Fruit fly (Drosophila melanogaster) whole organism, embryonic: ENCODE results near the gene RpL8.

Experiments
- Atf6 ChIP-seq: fragments of 200-800 bp; sonication (Bioruptor generic); IDR thresholded peaks from 2 replicates; pipeline ENCODE4 v1.3.6; 2022; ENCODE audit warnings: missing biosample characterization, missing genetic modification characterization
- CG10147 ChIP-seq: fragments of 200-800 bp; sonication (Bioruptor generic); optimal IDR thresholded peaks from 2 replicates; lab custom pipeline; 2019; ENCODE audit warnings: missing biosample characterization, mild to moderate bottlenecking, missing genetic modification characterization, moderate library complexity
- CG10979 ChIP-seq: fragments of 200-800 bp; sonication (Bioruptor generic); optimal IDR thresholded peaks from 2 replicates; lab custom pipeline; 2018; ENCODE audit warnings: missing biosample characterization, mild to moderate bottlenecking, missing genetic modification characterization, moderate library complexity
- CG11695 ChIP-seq: fragments of 200-800 bp; sonication (Bioruptor generic); IDR thresholded peaks from 3 replicates; pipeline ENCODE4 v1.3.6; 2022; ENCODE audit warnings: missing biosample characterization, missing genetic modification characterization
- CG12104 ChIP-seq: fragments of 200-800 bp; sonication (Bioruptor generic); optimal IDR thresholded peaks from 3 replicates; lab custom pipeline; 2016; ENCODE audit warnings: missing biosample characterization, missing genetic modification characterization
- CG14014 ChIP-seq: fragments of 200-800 bp; sonication (Bioruptor generic); IDR thresholded peaks from 2 replicates; pipeline ENCODE4 v1.3.6; 2022; ENCODE audit warnings: missing biosample characterization, missing genetic modification characterization
- CG14710 ChIP-seq: fragments of 200-800 bp; sonication (Bioruptor generic); optimal IDR thresholded peaks from 3 replicates; lab custom pipeline; 2019; ENCODE audit warnings: missing biosample characterization, mild to moderate bottlenecking, missing genetic modification characterization, moderate library complexity
- CG17361 ChIP-seq: fragments of 200-800 bp; sonication (Bioruptor generic); IDR thresholded peaks from 3 replicates; pipeline ENCODE4 v1.3.6; 2022; ENCODE audit warnings: missing biosample characterization, missing genetic modification characterization
- CG17912 ChIP-seq: fragments of 200-800 bp; sonication (Bioruptor generic); optimal IDR thresholded peaks from 2 replicates; lab custom pipeline; 2018; ENCODE audit warnings: missing biosample characterization, mild to moderate bottlenecking, missing genetic modification characterization
- CG32532 ChIP-seq: fragments of 200-800 bp; sonication (Bioruptor generic); IDR thresholded peaks from 2 replicates; pipeline ENCODE4 v1.3.6; 2022; ENCODE audit warnings: missing biosample characterization, missing genetic modification characterization
- CG32772 ChIP-seq: fragments of 200-800 bp; sonication (Bioruptor generic); IDR thresholded peaks from 2 replicates; pipeline ENCODE4 v1.3.6; 2022; ENCODE audit warnings: missing biosample characterization, missing genetic modification characterization
- CG3407 ChIP-seq: fragments of 200-800 bp; sonication (Bioruptor generic); optimal IDR thresholded peaks from 2 replicates; lab custom pipeline; 2018; ENCODE audit warnings: missing biosample characterization, mild to moderate bottlenecking, missing genetic modification characterization
- CG6654 ChIP-seq: fragments of 200-800 bp; sonication (Bioruptor generic); optimal IDR thresholded peaks from 2 replicates; lab custom pipeline; 2017; ENCODE audit warnings: missing biosample characterization, mild to moderate bottlenecking, missing genetic modification characterization
- CG6689 ChIP-seq: fragments of 200-800 bp; sonication (Bioruptor generic); IDR thresholded peaks from 2 replicates; pipeline ENCODE4 v1.3.6; 2022; ENCODE audit warnings: missing biosample characterization, missing genetic modification characterization
- CG7987 ChIP-seq: fragments of 200-800 bp; sonication (Bioruptor generic); optimal IDR thresholded peaks from 2 replicates; lab custom pipeline; 2018; ENCODE audit warnings: missing biosample characterization, mild to moderate bottlenecking, missing genetic modification characterization, moderate library complexity
- CG8478 ChIP-seq: fragments of >200 bp; optimal IDR thresholded peaks from 2 replicates; lab custom pipeline; 2018
- CG9215 ChIP-seq: fragments of 200-800 bp; sonication (Bioruptor generic); IDR thresholded peaks from 2 replicates; pipeline ENCODE4 v1.3.6; 2022; ENCODE audit warnings: missing biosample characterization, missing genetic modification characterization
- CG9797 ChIP-seq: fragments of 200-800 bp; sonication (Bioruptor generic); optimal IDR thresholded peaks from 3 replicates; lab custom pipeline; 2018; ENCODE audit warnings: missing biosample characterization, mild to moderate bottlenecking, missing genetic modification characterization
- CG9817 ChIP-seq: fragments of 200-800 bp; sonication (Bioruptor generic); optimal IDR thresholded peaks from 2 replicates; lab custom pipeline; 2018; ENCODE audit warnings: missing biosample characterization, mild to moderate bottlenecking, missing genetic modification characterization, moderate library complexity
- Dbx ChIP-seq: fragments of 200-800 bp; sonication (Bioruptor generic); IDR thresholded peaks from 3 replicates; pipeline ENCODE4 v1.3.6; 2022; ENCODE audit warnings: missing biosample characterization, missing genetic modification characterization
- Deaf1 ChIP-seq: fragments of 200-800 bp; optimal IDR thresholded peaks from 3 replicates; lab custom pipeline; 2019; ENCODE audit warnings: missing biosample characterization, mild to moderate bottlenecking, missing genetic modification characterization, moderate library complexity
- Fer2 ChIP-seq: fragments of 200-800 bp; sonication (Bioruptor generic); optimal IDR thresholded peaks from 2 replicates; lab custom pipeline; 2018; ENCODE audit warnings: missing biosample characterization, mild to moderate bottlenecking, missing genetic modification characterization, moderate library complexity
- Pdp1 ChIP-seq, 2 experiments: fragments of 200-800 bp; sonication (Bioruptor generic); optimal IDR thresholded peaks; 3 replicates each; lab custom pipeline; 2016; ENCODE audit warnings: missing biosample characterization in 2 of 2, missing genetic modification characterization in 2 of 2, mild to moderate bottlenecking in 1 of 2, moderate library complexity in 1 of 2
- Sox100B ChIP-seq: fragments of 200-800 bp; sonication (Bioruptor generic); optimal IDR thresholded peaks from 3 replicates; lab custom pipeline; 2018; ENCODE audit warnings: missing biosample characterization, mild to moderate bottlenecking, missing genetic modification characterization
- Spps ChIP-seq: fragments of 200-800 bp; sonication (Bioruptor generic); optimal IDR thresholded peaks from 2 replicates; lab custom pipeline; 2018; ENCODE audit warnings: missing biosample characterization, mild to moderate bottlenecking, missing genetic modification characterization
- Stat92E ChIP-seq, 3 experiments: fragments of >200 bp in 2 of 3; fragments of 200-800 bp in 1 of 3; sonication (Bioruptor generic) in 1 of 3; optimal IDR thresholded peaks; 2 replicates each; lab custom pipeline; 2017 to 2019; ENCODE audit warnings: missing biosample characterization in 3 of 3, missing genetic modification characterization in 3 of 3, mild to moderate bottlenecking in 1 of 3, moderate library complexity in 1 of 3
- chm ChIP-seq: fragments of 200-800 bp; sonication (Bioruptor generic); IDR thresholded peaks from 2 replicates; pipeline ENCODE4 v1.3.6; 2022; ENCODE audit warnings: missing biosample characterization, missing genetic modification characterization
- croc ChIP-seq: fragments of 200-800 bp; sonication (Bioruptor generic); conservative IDR thresholded peaks from 3 replicates; pipeline ENCODE4 v1.3.6; 2022; ENCODE audit warnings: missing biosample characterization, missing genetic modification characterization
- dm ChIP-seq: fragments of 200-800 bp; sonication (Bioruptor generic); optimal IDR thresholded peaks from 3 replicates; lab custom pipeline; 2016; ENCODE audit warnings: missing biosample characterization, missing genetic modification characterization
- ems ChIP-seq: fragments of 200-800 bp; sonication (Bioruptor generic); optimal IDR thresholded peaks from 3 replicates; lab custom pipeline; 2016; ENCODE audit warnings: missing biosample characterization, missing genetic modification characterization
- exex ChIP-seq: fragments of 200-800 bp; sonication (Bioruptor generic); optimal IDR thresholded peaks from 4 replicates; lab custom pipeline; 2018; ENCODE audit warnings: missing biosample characterization, mild to moderate bottlenecking, missing genetic modification characterization, moderate library complexity
- gsb-n ChIP-seq: fragments of 200-800 bp; sonication (Bioruptor generic); optimal IDR thresholded peaks from 3 replicates; lab custom pipeline; 2018; ENCODE audit warnings: missing biosample characterization, mild to moderate bottlenecking, missing genetic modification characterization
- gt ChIP-seq: fragments of 200-800 bp; sonication (Bioruptor generic); IDR thresholded peaks from 2 replicates; pipeline ENCODE4 v1.3.6; 2022; ENCODE audit warnings: missing biosample characterization, missing genetic modification characterization
- ham ChIP-seq: fragments of 200-800 bp; sonication (Bioruptor generic); IDR thresholded peaks from 2 replicates; pipeline ENCODE4 v1.3.6; 2022; ENCODE audit warnings: missing biosample characterization, missing genetic modification characterization
- ind ChIP-seq: fragments of 200-800 bp; sonication (Bioruptor generic); optimal IDR thresholded peaks from 3 replicates; lab custom pipeline; 2016; ENCODE audit warnings: missing biosample characterization, missing genetic modification characterization
- inv ChIP-seq: fragments of 200-800 bp; sonication (Bioruptor generic); IDR thresholded peaks from 2 replicates; pipeline ENCODE4 v1.3.6; 2022; ENCODE audit warnings: missing biosample characterization, missing genetic modification characterization; ENCODE audit not compliant: partially characterized antibody
- kni ChIP-seq: fragments of 200-800 bp; sonication (Bioruptor generic); optimal IDR thresholded peaks from 3 replicates; lab custom pipeline; 2017; ENCODE audit warnings: mild to moderate bottlenecking, missing biosample characterization, missing genetic modification reagents, missing genetic modification characterization
- lola ChIP-seq, 3 experiments: fragments of >200 bp in 2 of 3; fragments of 200-800 bp in 1 of 3; sonication (Bioruptor generic) in 1 of 3; optimal IDR thresholded peaks; 2 replicates each; lab custom pipeline; 2017 to 2019; ENCODE audit warnings: missing biosample characterization in 3 of 3, missing genetic modification characterization in 3 of 3, mild to moderate bottlenecking in 1 of 3, moderate library complexity in 1 of 3
- pzg ChIP-seq: fragments of 200-800 bp; sonication (Bioruptor generic); optimal IDR thresholded peaks from 3 replicates; lab custom pipeline; 2018; ENCODE audit warnings: missing biosample characterization, mild to moderate bottlenecking, missing genetic modification characterization, moderate library complexity
- sc ChIP-seq, 3 experiments: fragments of >200 bp in 2 of 3; fragments of 200-800 bp in 1 of 3; sonication (Bioruptor generic) in 1 of 3; optimal IDR thresholded peaks; 2 replicates in 2 of 3; 3 replicates in 1 of 3; lab custom pipeline; 2017; ENCODE audit warnings: mild to moderate bottlenecking in 1 of 3, missing biosample characterization in 1 of 3, missing genetic modification characterization in 1 of 3, missing genetic modification reagents in 1 of 3
- sens-2 ChIP-seq: fragments of 200-800 bp; sonication (Bioruptor generic); IDR thresholded peaks from 2 replicates; pipeline ENCODE4 v1.3.6; 2022; ENCODE audit warnings: missing biosample characterization, missing genetic modification characterization
- seq ChIP-seq: fragments of 200-800 bp; sonication (Bioruptor generic); IDR thresholded peaks from 2 replicates; pipeline ENCODE4 v1.3.6; 2022; ENCODE audit warnings: missing biosample characterization, missing genetic modification characterization
- sug ChIP-seq: fragments of 200-800 bp; optimal IDR thresholded peaks from 2 replicates; lab custom pipeline; 2019; ENCODE audit warnings: missing biosample characterization, mild to moderate bottlenecking, missing genetic modification characterization, moderate library complexity
- tll ChIP-seq, 2 experiments: fragments of 200-800 bp in 1 of 2; fragments of >200 bp in 1 of 2; sonication (Bioruptor generic) in 1 of 2; optimal IDR thresholded peaks; 2 replicates each; lab custom pipeline; 2017 to 2019; ENCODE audit warnings: missing biosample characterization in 2 of 2, missing genetic modification characterization in 2 of 2, mild to moderate bottlenecking in 1 of 2, moderate library complexity in 1 of 2
- trem ChIP-seq: fragments of 200-800 bp; optimal IDR thresholded peaks from 3 replicates; lab custom pipeline; 2019; ENCODE audit warnings: missing biosample characterization, mild to moderate bottlenecking, missing genetic modification characterization, moderate library complexity
- tup ChIP-seq: fragments of 200-800 bp; sonication (Bioruptor generic); optimal IDR thresholded peaks from 2 replicates; lab custom pipeline; 2016; ENCODE audit warnings: missing biosample characterization, mild to moderate bottlenecking, missing genetic modification characterization, moderate library complexity
- twi ChIP-seq: fragments of 200-800 bp; optimal IDR thresholded peaks from 2 replicates; lab custom pipeline; 2019; ENCODE audit warnings: missing biosample characterization, mild to moderate bottlenecking, missing genetic modification characterization, moderate library complexity
- tx ChIP-seq: fragments of 200-800 bp; sonication (Bioruptor generic); optimal IDR thresholded peaks from 2 replicates; lab custom pipeline; 2016; ENCODE audit warnings: missing biosample characterization, missing genetic modification characterization
- unc-4 ChIP-seq: fragments of 200-800 bp; sonication (Bioruptor generic); IDR thresholded peaks from 2 replicates; pipeline ENCODE4 v1.3.6; 2022; ENCODE audit warnings: missing biosample characterization, missing genetic modification characterization; ENCODE audit not compliant: partially characterized antibody
- zfh1 ChIP-seq: fragments of 200-800 bp; sonication (Bioruptor generic); IDR thresholded peaks from 3 replicates; pipeline ENCODE4 v1.3.6; 2022; ENCODE audit warnings: missing biosample characterization, missing genetic modification characterization

The RpL8 gene

dm6 chr3L:2581857-2582256 is 5.4 kb upstream of the RpL8 start (continued):
- TF ChIP-seq CG14014 (GFP tag; lab: Robert Waterston, UW) (peak; percentile 35; the same call in 1 of the 2 replicates), zfh1 (GFP tag; lab: Robert Waterston, UW) (no peak), exex (tag; lab: Kevin White, UChicago) (no peak), inv (no peak), chm (GFP tag; lab: Robert Waterston, UW) (no peak), CG6654 (GFP tag; lab: Kevin White, UChicago) (no peak), unc-4 (GFP tag; lab: Robert Waterston, UW) (no peak), CG14710 (no peak), ems (no peak), croc (no peak), sc (optimal IDR thresholded peaks at IDR 0.05; lab: Kevin White, UChicago) (no peak), sc (GFP tag; optimal IDR thresholded peaks at IDR 0.05; lab: Kevin White, UChicago) (no peak), trem (no peak), CG11695 (GFP tag; lab: Robert Waterston, UW) (peak; percentile 63; the same call in 2 of the 3 replicates), pzg (no peak), tll (GFP tag; optimal IDR thresholded peaks at IDR 0.05; lab: Kevin White, UChicago) (no peak), CG9215 (GFP tag; lab: Robert Waterston, UW) (peak; percentile 30; the same call in 1 of the 2 replicates), sens-2 (no peak), Atf6 (peak; percentile 47), CG9797 (GFP tag; lab: Kevin White, UChicago) (no peak), Stat92E (GFP tag; optimal IDR thresholded peaks at IDR 0.05; lab: Kevin White, UChicago) (no peak), CG7987 (GFP tag; lab: Kevin White, UChicago) (no peak), CG3407 (GFP tag; lab: Kevin White, UChicago) (no peak), dm (no peak), Fer2 (tag; lab: Kevin White, UChicago) (no peak), CG12104 (GFP tag; lab: Kevin White, UChicago) (no peak), CG10979 (tag; lab: Kevin White, UChicago) (no peak), ind (no peak), tup (GFP tag; lab: Kevin White, UChicago) (no peak), Pdp1 (GFP tag; optimal IDR thresholded peaks at IDR 0.05; lab: Kevin White, UChicago) (no peak), Sox100B (GFP tag; lab: Kevin White, UChicago) (peak; percentile 47), twi (tag; lab: Kevin White, UChicago) (no peak), CG8478 (lab: Kevin White, UChicago) (no peak), ham (no peak), tx (GFP tag; lab: Kevin White, UChicago) (no peak), kni (GFP tag; lab: Kevin White, UChicago) (no peak), seq (GFP tag; lab: Robert Waterston, UW) (no peak), lola (GFP tag; optimal IDR thresholded peaks at IDR 0.05; lab: Kevin White, UChicago) (no peak), Spps (no peak), CG17361 (GFP tag; lab: Robert Waterston, UW) (no peak), CG32772 (GFP tag; lab: Robert Waterston, UW) (peak; percentile 47; the same call in 1 of the 2 replicates), CG9817 (tag; lab: Kevin White, UChicago) (peak; percentile 11), CG10147 (GFP tag; lab: Kevin White, UChicago) (no peak), gsb-n (tag; lab: Kevin White, UChicago) (no peak), sug (tag; lab: Kevin White, UChicago) (no peak), gt (no peak), Deaf1 (no peak), CG32532 (GFP tag; lab: Robert Waterston, UW) (no peak), CG17912 (no peak), Dbx (GFP tag; lab: Robert Waterston, UW) (no peak), CG6689 (GFP tag; lab: Robert Waterston, UW) (peak; percentile 21; the same call in 1 of the 2 replicates)
